Worm (Caenorhabditis elegans): ENCODE data around the gene eftu-2.

eftu-2 gene

DNA sequence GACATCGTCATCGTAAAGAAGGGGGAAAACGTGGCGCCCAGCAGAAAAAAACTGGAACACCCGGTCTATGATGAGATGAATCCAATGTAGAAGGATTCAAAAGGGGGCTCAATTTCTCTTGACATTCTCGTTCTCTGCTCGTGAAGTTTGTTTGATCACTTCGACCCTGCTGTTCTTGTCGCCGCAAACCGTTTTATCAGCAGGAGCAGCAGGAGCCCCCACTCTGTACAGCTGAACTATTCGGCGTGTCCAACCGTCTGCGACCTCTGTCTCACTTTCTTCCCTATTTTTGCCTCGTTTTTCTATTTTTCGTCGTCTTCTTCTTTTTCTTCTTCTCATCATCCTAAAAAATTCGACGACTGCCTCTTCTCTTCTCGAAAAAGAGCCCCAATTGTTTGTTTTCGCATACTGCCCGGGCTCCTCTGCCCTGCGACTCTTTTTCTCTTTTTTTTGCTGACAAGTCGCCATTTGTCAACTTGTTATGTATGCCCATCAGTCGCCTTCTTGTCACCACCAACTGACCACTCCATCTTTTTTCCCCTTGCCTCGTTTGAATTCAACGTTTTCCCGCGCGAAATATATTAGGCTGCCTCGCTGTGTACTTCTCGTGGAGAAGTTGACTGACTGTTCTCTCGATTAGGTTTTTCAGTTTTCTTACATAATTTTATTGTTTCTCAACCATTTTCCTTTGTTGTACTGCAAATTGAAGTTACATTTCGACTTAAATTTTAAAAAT is 20.2 kb upstream of the eftu-2 start:
- TF ChIP-seq unc-62 (GFP tag; optimal IDR thresholded peaks at IDR 0.05), result no peak

ce11 chrIII:5990090-5990489 is 19.3 kb upstream of the eftu-2 start:
- TF ChIP-seq unc-62 (GFP tag; optimal IDR thresholded peaks at IDR 0.05), result no peak

DNA sequence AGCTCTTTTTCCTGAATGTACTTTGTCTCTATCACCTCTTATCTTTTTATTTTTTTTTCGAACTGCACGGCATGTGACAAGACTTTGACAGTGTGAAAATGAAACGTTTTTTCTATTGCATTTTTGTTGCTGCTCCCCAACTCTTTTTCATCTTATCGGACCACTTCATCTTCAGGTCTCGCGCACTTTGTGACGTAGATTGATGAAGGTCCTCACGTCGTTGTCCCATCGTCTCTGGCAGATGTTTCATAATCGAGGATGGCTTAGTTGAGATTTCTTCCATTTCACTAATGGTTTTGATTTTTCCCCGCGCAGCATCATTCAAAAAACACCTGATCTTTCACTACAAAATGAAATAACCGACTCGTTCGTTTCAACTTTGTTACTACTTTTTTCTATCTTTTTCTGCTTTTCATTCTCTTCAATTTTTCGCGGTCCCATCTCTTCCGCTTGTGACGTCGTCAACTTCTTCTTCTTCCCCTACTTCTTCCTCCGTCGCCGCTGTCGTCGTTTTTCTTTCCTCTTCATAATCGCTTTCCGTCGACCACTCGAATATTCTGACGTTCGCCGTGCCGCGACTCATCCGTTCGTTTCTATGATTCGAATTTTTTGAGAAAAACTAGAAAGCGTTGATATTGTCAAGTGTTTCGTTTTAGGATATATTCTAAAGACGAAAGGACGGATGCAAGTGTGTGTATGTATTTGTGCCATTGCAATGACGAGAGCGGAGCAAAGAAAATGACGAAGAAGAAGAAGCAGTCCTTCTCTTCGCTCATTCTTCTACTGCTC is 18.0 kb upstream of the eftu-2 start, which contains the start of gene T04C9.2:
Gene T04C9.2 (plus strand): TSS at position 739 of the 789 bp plus-strand sequence.
- TF ChIP-seq unc-62 (GFP tag; optimal IDR thresholded peaks at IDR 0.05), result no peak

ce11 chrIII:5992043-5992442 is 17.3 kb upstream of the eftu-2 start:
- no peak for TF ChIP-seq unc-62 (GFP tag; optimal IDR thresholded peaks at IDR 0.05)

DNA sequence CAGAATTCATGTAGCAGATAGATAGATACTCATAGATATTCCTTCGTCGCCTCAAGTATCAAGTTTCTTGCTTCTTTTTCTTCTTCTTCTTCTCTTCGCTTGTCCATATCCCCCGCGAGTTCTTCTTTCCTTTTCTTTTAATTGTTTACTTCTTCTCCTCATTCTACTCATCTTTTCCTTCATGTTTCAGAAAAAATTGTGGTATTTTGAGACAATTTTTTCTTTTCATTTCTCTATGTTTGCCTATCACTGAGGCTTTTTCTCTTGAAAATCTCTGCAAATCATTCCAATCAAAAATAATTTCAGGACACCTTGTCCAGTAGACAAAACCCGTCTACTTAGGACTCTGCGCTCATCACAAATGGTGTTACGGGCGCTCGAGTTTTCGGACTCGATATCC is 16.4 kb upstream of the eftu-2 start, which contains the start of gene T04C9.1:
Gene T04C9.1 (plus strand): TSS at position 301 of the 400 bp plus-strand sequence.
- TF ChIP-seq unc-62 (GFP tag; optimal IDR thresholded peaks at IDR 0.05), result no peak

ce11 chrIII:5998640-5999039 is 10.7 kb upstream of the eftu-2 start:
- no peak for TF ChIP-seq unc-62 (GFP tag; optimal IDR thresholded peaks at IDR 0.05)

ce11 chrIII:5999629-6000028 is 9.7 kb upstream of the eftu-2 start:
- no peak for TF ChIP-seq unc-62 (GFP tag; optimal IDR thresholded peaks at IDR 0.05)

ce11 chrIII:6002024-6002423 is 7.3 kb upstream of the eftu-2 start:
- TF ChIP-seq unc-62 (GFP tag; optimal IDR thresholded peaks at IDR 0.05), result no peak

DNA sequence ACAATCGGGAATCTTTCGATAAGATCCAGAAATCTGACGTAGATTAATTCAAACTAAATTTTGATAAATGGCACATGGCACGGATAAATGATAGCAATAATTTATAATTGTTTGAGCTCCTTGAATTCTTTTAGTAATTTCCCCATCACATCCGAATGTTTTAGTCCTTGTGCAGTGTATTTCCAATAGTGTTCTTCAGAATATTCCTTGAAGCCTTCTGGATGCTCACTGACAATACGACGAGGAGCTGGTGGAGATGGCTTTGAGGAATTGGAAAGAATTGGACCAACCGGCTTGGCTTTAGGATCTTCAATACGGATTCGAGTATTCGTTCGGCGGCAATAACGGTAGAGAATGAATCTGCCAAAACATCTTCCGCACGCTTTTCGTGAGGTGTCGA is 2.9 kb upstream of the eftu-2 start:
- TF ChIP-seq unc-62 (GFP tag; optimal IDR thresholded peaks at IDR 0.05), result no peak

DNA sequence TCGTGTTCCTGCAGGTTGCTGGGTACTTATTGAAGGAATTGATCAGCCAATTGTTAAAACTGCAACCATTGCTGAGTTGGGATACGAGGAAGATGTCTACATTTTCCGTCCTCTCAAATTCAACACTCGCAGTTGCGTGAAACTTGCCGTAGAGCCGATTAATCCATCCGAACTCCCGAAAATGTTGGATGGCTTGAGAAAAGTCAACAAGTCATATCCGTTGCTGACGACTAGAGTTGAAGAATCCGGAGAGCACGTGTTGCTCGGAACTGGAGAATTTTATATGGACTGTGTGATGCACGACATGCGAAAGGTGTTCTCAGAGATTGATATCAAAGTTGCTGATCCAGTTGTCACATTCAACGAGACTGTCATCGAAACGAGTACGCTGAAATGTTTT is 1.9 kb downstream of the eftu-2 start:
- TF ChIP-seq unc-62 (GFP tag; optimal IDR thresholded peaks at IDR 0.05), result no peak

- no peak for TF ChIP-seq unc-62 (GFP tag; optimal IDR thresholded peaks at IDR 0.05)
Measured at ce11 chrIII:6019512-6020209, 10.3 kb downstream of the eftu-2 start, which contains the start of the genes npp-10 and cyk-3. Gene npp-10, minus strand, starts transcription at chrIII:6019562. Gene cyk-3, plus strand, starts transcription at chrIII:6020159.

- no peak for TF ChIP-seq unc-62 (GFP tag; optimal IDR thresholded peaks at IDR 0.05)
Measured at ce11 chrIII:6028432-6028831, 19.1 kb downstream of the eftu-2 start, which contains the start of gene tbx-7. Gene tbx-7, minus strand, starts transcription at chrIII:6028532.

- no peak for TF ChIP-seq unc-62 (GFP tag; optimal IDR thresholded peaks at IDR 0.05)
Measured at ce11 chrIII:6030483-6030882, 21.1 kb downstream of the eftu-2 start, which contains the start of gene ZK328.6. Gene ZK328.6, minus strand, starts transcription at chrIII:6030583.

DNA sequence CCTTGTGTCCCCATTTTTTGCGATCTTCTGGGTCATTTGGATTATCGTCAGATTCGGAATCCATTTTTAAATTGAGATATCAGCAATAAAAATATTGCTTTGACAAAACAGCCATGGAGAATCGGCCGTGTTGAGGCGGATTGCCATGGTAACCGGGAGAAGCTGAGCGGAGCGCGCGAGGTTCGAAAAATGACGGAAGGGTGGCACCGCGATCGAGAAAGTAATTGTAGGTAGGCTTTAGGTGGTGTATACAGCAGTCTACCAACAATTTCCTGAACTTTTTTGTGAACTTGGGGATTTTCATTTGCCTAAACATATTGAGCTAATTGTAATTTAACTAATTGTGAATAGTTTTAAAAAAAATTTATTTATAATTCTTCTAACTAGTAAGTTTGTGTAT is 30.0 kb downstream of the eftu-2 start, which contains the start of gene ift-139:
Gene ift-139 (minus strand): TSS at position 101 of the 400 bp plus-strand sequence.
- TF ChIP-seq unc-62 (GFP tag; optimal IDR thresholded peaks at IDR 0.05), result no peak

ce11 chrIII:6046881-6047280 is 37.5 kb downstream of the eftu-2 start, which contains the start of gene tbx-11:
Gene tbx-11, minus strand, starts transcription at chrIII:6046981.
- no peak for TF ChIP-seq unc-62 (GFP tag; optimal IDR thresholded peaks at IDR 0.05)

ce11 chrIII:6055706-6056105 is 46.3 kb downstream of the eftu-2 start, which contains the start of gene F40H6.5:
Gene F40H6.5, minus strand, starts transcription at chrIII:6055806.
- TF ChIP-seq unc-62 (GFP tag; optimal IDR thresholded peaks at IDR 0.05), result no peak

Data from whole organism, dauer.